Worm (Caenorhabditis elegans) whole organism, early embryonic: ENCODE measurements around the gene R04B5.6.

ENCODE experiments used
- B0310.2 ChIP-seq: sonication (generic microtip); optimal IDR thresholded peaks from 2 replicates; lab custom pipeline; 2016; ENCODE audit warnings: mild to moderate bottlenecking, missing genetic modification characterization, missing compliant biosample characterization
- F13C5.2 ChIP-seq: sonication (generic microtip); optimal IDR thresholded peaks from 2 replicates; lab custom pipeline; 2017; ENCODE audit warnings: mild to moderate bottlenecking, missing genetic modification characterization, inconsistent platforms, missing compliant biosample characterization
- aly-1 ChIP-seq: sonication (generic microtip); optimal IDR thresholded peaks from 2 replicates; lab custom pipeline; 2016; ENCODE audit warnings: missing genetic modification characterization, missing compliant biosample characterization
- ama-1 ChIP-seq: fragments of 150-350 bp; optimal IDR thresholded peaks from 2 replicates; lab custom pipeline; 2014
- ceh-13 ChIP-seq: fragments of 200-800 bp; sonication (Bioruptor generic); optimal IDR thresholded peaks from 2 replicates; lab custom pipeline; 2018; ENCODE audit warnings: mild to moderate bottlenecking, missing genetic modification characterization, missing compliant biosample characterization
- ceh-36 ChIP-seq: sonication (generic microtip); optimal IDR thresholded peaks from 2 replicates; lab custom pipeline; 2016; ENCODE audit warnings: missing genetic modification characterization, inconsistent platforms, missing compliant biosample characterization
- ets-7 ChIP-seq: sonication (generic microtip); optimal IDR thresholded peaks from 2 replicates; lab custom pipeline; 2016; ENCODE audit warnings: missing genotype, missing genetic modification characterization, missing compliant biosample characterization
- flt-1 ChIP-seq: fragments of 200-800 bp; sonication (Bioruptor generic); IDR thresholded peaks from 2 replicates; pipeline ENCODE4 v1.3.6; 2022; ENCODE audit warnings: missing genetic modification characterization, missing compliant biosample characterization
- hmbx-1 ChIP-seq: sonication (generic microtip); optimal IDR thresholded peaks from 2 replicates; lab custom pipeline; 2016; ENCODE audit warnings: mild to moderate bottlenecking, missing genetic modification characterization, missing compliant biosample characterization
- hmg-4 ChIP-seq: fragments of 200-800 bp; sonication (Bioruptor generic); optimal IDR thresholded peaks from 2 replicates; lab custom pipeline; 2018; ENCODE audit warnings: mild to moderate bottlenecking, missing genetic modification characterization, missing compliant biosample characterization
- hnd-1 ChIP-seq: sonication (generic microtip); optimal IDR thresholded peaks from 2 replicates; lab custom pipeline; 2016; ENCODE audit warnings: missing genetic modification characterization, missing compliant biosample characterization
- pes-1 ChIP-seq: fragments of 200-800 bp; sonication (Bioruptor generic); IDR thresholded peaks from 2 replicates; pipeline ENCODE4 v1.3.6; 2022; ENCODE audit warnings: missing genetic modification reagents, missing genetic modification characterization, missing compliant biosample characterization
- scrt-1 ChIP-seq: fragments of 200-800 bp; sonication (Bioruptor generic); IDR thresholded peaks from 2 replicates; pipeline ENCODE4 v1.3.6; 2022; ENCODE audit warnings: missing genetic modification characterization, missing compliant biosample characterization
- sea-1 ChIP-seq: fragments of 200-800 bp; sonication (Bioruptor generic); conservative IDR thresholded peaks from 2 replicates; pipeline ENCODE4 v1.3.6; 2022; ENCODE audit warnings: missing genetic modification characterization, missing compliant biosample characterization
- tbx-11 ChIP-seq: fragments of 200-800 bp; sonication (Bioruptor generic); IDR thresholded peaks from 2 replicates; pipeline ENCODE4 v1.3.6; 2022; ENCODE audit warnings: missing genetic modification characterization, missing compliant biosample characterization
- tbx-37 ChIP-seq: fragments of 200-800 bp; sonication (Bioruptor generic); conservative IDR thresholded peaks from 2 replicates; pipeline ENCODE4 v1.3.6; 2022; ENCODE audit warnings: missing genetic modification reagents, missing genetic modification characterization, missing compliant biosample characterization
- tra-4 ChIP-seq: sonication (generic microtip); optimal IDR thresholded peaks from 2 replicates; lab custom pipeline; 2017; ENCODE audit warnings: missing genetic modification characterization, missing compliant biosample characterization

R04B5.6 gene

ce11 chrV:10096932-10097331 is 12.0 kb downstream of the R04B5.6 start:
- TF ChIP-seq B0310.2 (tag; lab: Kevin White, UChicago) (no peak), aly-1 (tag; lab: Kevin White, UChicago) (no peak), hmbx-1 (no peak), tbx-37 (GFP tag; lab: Robert Waterston, UW) (no peak), F13C5.2 (tag; lab: Kevin White, UChicago) (no peak), tra-4 (tag; lab: Kevin White, UChicago) (no peak), ama-1 (no peak), scrt-1 (no peak), ceh-36 (no peak), ets-7 (tag; lab: Kevin White, UChicago) (no peak), flt-1 (GFP tag; lab: Robert Waterston, UW) (no peak), hmg-4 (GFP tag; lab: Kevin White, UChicago) (no peak), ceh-13 (GFP tag; lab: Kevin White, UChicago) (no peak), hnd-1 (no peak)

ce11 chrV:10098429-10098828 is 13.5 kb downstream of the R04B5.6 start, which contains the start of gene ugt-47:
Gene ugt-47 (minus strand): TSS chrV:10098597.
- TF ChIP-seq B0310.2 (tag; lab: Kevin White, UChicago) (no peak), tbx-11 (GFP tag; lab: Robert Waterston, UW) (no peak), sea-1 (GFP tag; lab: Robert Waterston, UW) (no peak), pes-1 (GFP tag; lab: Robert Waterston, UW) (no peak), scrt-1 (no peak), ama-1 (no peak), hmbx-1 (no peak), flt-1 (GFP tag; lab: Robert Waterston, UW) (no peak), hmg-4 (GFP tag; lab: Kevin White, UChicago) (no peak), F13C5.2 (tag; lab: Kevin White, UChicago) (no peak), tbx-37 (GFP tag; lab: Robert Waterston, UW) (no peak), ceh-36 (no peak), tra-4 (tag; lab: Kevin White, UChicago) (no peak), ceh-13 (GFP tag; lab: Kevin White, UChicago) (no peak), ets-7 (tag; lab: Kevin White, UChicago) (no peak), aly-1 (tag; lab: Kevin White, UChicago) (no peak), hnd-1 (no peak)

- TF ChIP-seq ceh-13 (GFP tag; lab: Kevin White, UChicago) = no peak
Measured at ce11 chrV:10101916-10102315, 17.0 kb downstream of the R04B5.6 start, which contains the start of gene C08B6.14. Gene C08B6.14 (minus strand): TSS chrV:10102016.

ce11 chrV:10103811-10104210 is 18.8 kb downstream of the R04B5.6 start:
- TF ChIP-seq tbx-11 (GFP tag; lab: Robert Waterston, UW) = no peak
- TF ChIP-seq B0310.2 (tag; lab: Kevin White, UChicago) = no peak
- no peak for TF ChIP-seq hnd-1
- TF ChIP-seq ceh-36 = no peak
- TF ChIP-seq flt-1 (GFP tag; lab: Robert Waterston, UW) = no peak
- TF ChIP-seq ceh-13 (GFP tag; lab: Kevin White, UChicago) = no peak
- TF ChIP-seq tra-4 (tag; lab: Kevin White, UChicago) = no peak
- no peak for TF ChIP-seq sea-1 (GFP tag; lab: Robert Waterston, UW)
- TF ChIP-seq ets-7 (tag; lab: Kevin White, UChicago) = no peak
- no peak for TF ChIP-seq aly-1 (tag; lab: Kevin White, UChicago)
- no peak for TF ChIP-seq F13C5.2 (tag; lab: Kevin White, UChicago)
- no peak for TF ChIP-seq scrt-1

- TF ChIP-seq tra-4 (tag; lab: Kevin White, UChicago) = no peak
- no peak for TF ChIP-seq aly-1 (tag; lab: Kevin White, UChicago)
- TF ChIP-seq pes-1 (GFP tag; lab: Robert Waterston, UW) = no peak
- TF ChIP-seq hnd-1 = no peak
- TF ChIP-seq flt-1 (GFP tag; lab: Robert Waterston, UW) = no peak
- TF ChIP-seq ceh-13 (GFP tag; lab: Kevin White, UChicago) = no peak
- no peak for TF ChIP-seq F13C5.2 (tag; lab: Kevin White, UChicago)
- TF ChIP-seq hmg-4 (GFP tag; lab: Kevin White, UChicago) = no peak
- TF ChIP-seq scrt-1 = no peak
- TF ChIP-seq tbx-11 (GFP tag; lab: Robert Waterston, UW) = no peak
- TF ChIP-seq hmbx-1 = no peak
- TF ChIP-seq ama-1 = no peak
- no peak for TF ChIP-seq tbx-37 (GFP tag; lab: Robert Waterston, UW)
- no peak for TF ChIP-seq sea-1 (GFP tag; lab: Robert Waterston, UW)
- TF ChIP-seq ets-7 (tag; lab: Kevin White, UChicago) = no peak
- no peak for TF ChIP-seq ceh-36
- TF ChIP-seq B0310.2 (tag; lab: Kevin White, UChicago) = no peak
Measured at ce11 chrV:10104785-10105310, 19.9 kb downstream of the R04B5.6 start, which contains the start of gene ugt-17. Gene ugt-17 (minus strand): TSS chrV:10104964.

- TF ChIP-seq ceh-13 (GFP tag; lab: Kevin White, UChicago) (no peak), F13C5.2 (tag; lab: Kevin White, UChicago) (no peak), hmbx-1 (no peak), hnd-1 (no peak), scrt-1 (no peak), hmg-4 (GFP tag; lab: Kevin White, UChicago) (no peak), ets-7 (tag; lab: Kevin White, UChicago) (no peak), B0310.2 (tag; lab: Kevin White, UChicago) (no peak), flt-1 (GFP tag; lab: Robert Waterston, UW) (no peak)
Measured at ce11 chrV:10105412-10105811, 20.4 kb downstream of the R04B5.6 start, which contains the start of gene C08B6.2. Gene C08B6.2 (plus strand): TSS chrV:10105712.

ce11 chrV:10107309-10107708 is 22.3 kb downstream of the R04B5.6 start, which contains the start of gene C08B6.11:
Gene C08B6.11 (plus strand): TSS chrV:10107609.
- TF ChIP-seq ets-7 (tag; lab: Kevin White, UChicago) (no peak), F13C5.2 (tag; lab: Kevin White, UChicago) (no peak), sea-1 (GFP tag; lab: Robert Waterston, UW) (no peak), tra-4 (tag; lab: Kevin White, UChicago) (no peak), hmbx-1 (no peak), B0310.2 (tag; lab: Kevin White, UChicago) (no peak), hmg-4 (GFP tag; lab: Kevin White, UChicago) (no peak), pes-1 (GFP tag; lab: Robert Waterston, UW) (no peak), ceh-13 (GFP tag; lab: Kevin White, UChicago) (no peak), hnd-1 (no peak), scrt-1 (no peak), flt-1 (GFP tag; lab: Robert Waterston, UW) (no peak)
